Fruit fly (Drosophila melanogaster) whole organism, prepupa: ENCODE measurements around the gene CG3285.

Experiments used
- CG11294 ChIP-seq: fragments of 200-800 bp; sonication (Bioruptor generic); IDR thresholded peaks from 2 replicates; pipeline ENCODE4 v1.3.6; 2022; ENCODE audit warnings: missing biosample characterization, missing genetic modification characterization
- CG16779 ChIP-seq: fragments of 200-800 bp; sonication (Bioruptor generic); optimal IDR thresholded peaks from 3 replicates; lab custom pipeline; 2017; ENCODE audit warnings: missing biosample characterization, mild to moderate bottlenecking, missing genetic modification characterization
- CG34406 ChIP-seq: fragments of 200-800 bp; sonication (Bioruptor generic); optimal IDR thresholded peaks from 3 replicates; lab custom pipeline; 2016; ENCODE audit warnings: missing biosample characterization, missing genetic modification characterization
- CG6854 ChIP-seq: fragments of 200-800 bp; sonication (Bioruptor generic); optimal IDR thresholded peaks from 2 replicates; lab custom pipeline; 2017; ENCODE audit warnings: missing biosample characterization, mild to moderate bottlenecking, missing genetic modification characterization
- CG8319 ChIP-seq: fragments of 200-800 bp; sonication (Bioruptor generic); optimal IDR thresholded peaks from 3 replicates; lab custom pipeline; 2016; ENCODE audit warnings: missing biosample characterization, missing genetic modification characterization
- Hr39 ChIP-seq: fragments of 200-800 bp; sonication (Bioruptor generic); optimal IDR thresholded peaks from 2 replicates; lab custom pipeline; 2016; ENCODE audit warnings: missing biosample characterization, missing genetic modification characterization
- Sox102F ChIP-seq: fragments of 200-800 bp; sonication (Bioruptor generic); optimal IDR thresholded peaks from 2 replicates; lab custom pipeline; 2016; ENCODE audit warnings: missing biosample characterization, mild to moderate bottlenecking, missing genetic modification characterization
- acj6 ChIP-seq: fragments of 200-800 bp; sonication (Bioruptor generic); optimal IDR thresholded peaks from 3 replicates; lab custom pipeline; 2016; ENCODE audit warnings: missing biosample characterization, missing genetic modification characterization
- fd59A ChIP-seq: fragments of 200-800 bp; sonication (Bioruptor generic); optimal IDR thresholded peaks from 2 replicates; lab custom pipeline; 2017; ENCODE audit warnings: missing biosample characterization, mild to moderate bottlenecking, missing genetic modification characterization, missing genetic modification reagents

- TF ChIP-seq CG8319 (GFP tag; lab: Kevin White, UChicago) (no peak), CG6854 (GFP tag; lab: Kevin White, UChicago) (no peak), CG16779 (tag; lab: Kevin White, UChicago) (no peak), Sox102F (peak; percentile 29), CG34406 (GFP tag; lab: Kevin White, UChicago) (peak; percentile 5), fd59A (peak; percentile 63), Hr39 (GFP tag; lab: Kevin White, UChicago) (peak; percentile 25), acj6 (GFP tag; lab: Kevin White, UChicago) (peak; percentile 27), CG11294 (GFP tag; lab: Robert Waterston, UW) (no peak)
Measured at dm6 chr2L:3351575-3352219, 21.0 kb downstream of the CG3285 start.
